Fruit fly (Drosophila melanogaster): ENCODE data around the gene Elys.

Gene Elys

dm6 chrX:19668405-19668804 is 16.3 kb downstream of the Elys start (continued):
- TF ChIP-seq CG12219 (GFP tag; optimal IDR thresholded peaks at IDR 0.05) (peak; percentile 97), ham (GFP tag; IDR thresholded peaks at IDR 0.05) (peak; percentile 77), CG15011 (GFP tag; optimal IDR thresholded peaks at IDR 0.05) (peak; percentile 82), zfh1 (GFP tag; IDR thresholded peaks at IDR 0.05) (peak; percentile 96), CG12104 (GFP tag; optimal IDR thresholded peaks at IDR 0.05) (peak; percentile 89), dan (GFP tag; IDR thresholded peaks at IDR 0.05) (peak; percentile 91), ranshi (GFP tag; IDR thresholded peaks at IDR 0.05) (peak; percentile 94), Usf (GFP tag; optimal IDR thresholded peaks at IDR 0.05) (peak; percentile 97), odd (GFP tag; optimal IDR thresholded peaks at IDR 0.05) (peak; percentile 91), trh (GFP tag; optimal IDR thresholded peaks at IDR 0.05) (peak; percentile 93), wek (GFP tag; optimal IDR thresholded peaks at IDR 0.05) (peak; percentile 90), vfl (GFP tag; optimal IDR thresholded peaks at IDR 0.05) (peak; percentile 95), nom (GFP tag; optimal IDR thresholded peaks at IDR 0.05) (peak; percentile 96), CG9817 (tag; optimal IDR thresholded peaks at IDR 0.05) (peak; percentile 97), CG6791 (GFP tag; IDR thresholded peaks at IDR 0.05; ENCODE audit: partially characterized antibody) (no peak), CG4854 (GFP tag; optimal IDR thresholded peaks at IDR 0.05) (peak; percentile 86), NC2α (GFP tag; optimal IDR thresholded peaks at IDR 0.05) (peak; percentile 97), CG10462 (GFP tag; optimal IDR thresholded peaks at IDR 0.05) (peak; percentile 94), nmo (GFP tag; optimal IDR thresholded peaks at IDR 0.05) (peak; percentile 97), lilli (GFP tag; optimal IDR thresholded peaks at IDR 0.05) (peak; percentile 99), CG5245 (GFP tag; optimal IDR thresholded peaks at IDR 0.05) (peak; percentile 96), hb (GFP tag; IDR thresholded peaks at IDR 0.05; ENCODE audit: partially characterized antibody) (no peak), Elba2 (GFP tag; optimal IDR thresholded peaks at IDR 0.05) (peak; percentile 69), CG32532 (GFP tag; IDR thresholded peaks at IDR 0.05) (peak; percentile 93), CG16813 (GFP tag; IDR thresholded peaks at IDR 0.05; ENCODE audit: partially characterized antibody) (no peak), Doc2 (GFP tag; IDR thresholded peaks at IDR 0.05) (peak; percentile 56; the same call in 1 of the 2 replicates), CG2202 (tag; optimal IDR thresholded peaks at IDR 0.05) (peak; percentile 94), dmrt11E (tag; optimal IDR thresholded peaks at IDR 0.05) (peak; percentile 98), eyg (GFP tag; optimal IDR thresholded peaks at IDR 0.05) (peak; percentile 89), MTF-1 (GFP tag; optimal IDR thresholded peaks at IDR 0.05; ENCODE audit: borderline replicate concordance) (peak; percentile 91), CG4404 (GFP tag; IDR thresholded peaks at IDR 0.05) (peak; percentile 92), btn (GFP tag; optimal IDR thresholded peaks at IDR 0.05) (peak; percentile 89), Nf-YA (GFP tag; IDR thresholded peaks at IDR 0.05) (peak; percentile 85), CG10209 (GFP tag; optimal IDR thresholded peaks at IDR 0.05) (peak; percentile 93), pb (GFP tag; optimal IDR thresholded peaks at IDR 0.05) (peak; percentile 96), jing (GFP tag; optimal IDR thresholded peaks at IDR 0.05) (peak; percentile 93), CG18619 (GFP tag; optimal IDR thresholded peaks at IDR 0.05) (peak; percentile 94), Ets65A (GFP tag) (peak; percentile 100), crc (GFP tag; optimal IDR thresholded peaks at IDR 0.05) (peak; percentile 97), CG7357 (GFP tag; IDR thresholded peaks at IDR 0.05) (peak; percentile 87), Spps (tag; optimal IDR thresholded peaks at IDR 0.05) (peak; percentile 94), CG7271 (tag; optimal IDR thresholded peaks at IDR 0.05) (peak; percentile 59), Dfd (GFP tag; optimal IDR thresholded peaks at IDR 0.05) (no peak), CG15696 (tag; optimal IDR thresholded peaks at IDR 0.05) (peak; percentile 97), crol (GFP tag; IDR thresholded peaks at IDR 0.05) (peak; percentile 72), sc (optimal IDR thresholded peaks at IDR 0.05) (no peak), sc (GFP tag; optimal IDR thresholded peaks at IDR 0.05) (peak; percentile 86), psq (GFP tag; optimal IDR thresholded peaks at IDR 0.05) (peak; percentile 80), Sin3A (optimal IDR thresholded peaks at IDR 0.05) (no peak), CG30403 (GFP tag; optimal IDR thresholded peaks at IDR 0.05) (peak; percentile 97), oc (tag; optimal IDR thresholded peaks at IDR 0.05) (peak; percentile 97), CG17829 (tag; optimal IDR thresholded peaks at IDR 0.05) (peak; percentile 94)

All from whole organism, embryonic.